Fruit fly (Drosophila melanogaster): ENCODE measurements around the gene Tbc1d15-17.

DNA sequence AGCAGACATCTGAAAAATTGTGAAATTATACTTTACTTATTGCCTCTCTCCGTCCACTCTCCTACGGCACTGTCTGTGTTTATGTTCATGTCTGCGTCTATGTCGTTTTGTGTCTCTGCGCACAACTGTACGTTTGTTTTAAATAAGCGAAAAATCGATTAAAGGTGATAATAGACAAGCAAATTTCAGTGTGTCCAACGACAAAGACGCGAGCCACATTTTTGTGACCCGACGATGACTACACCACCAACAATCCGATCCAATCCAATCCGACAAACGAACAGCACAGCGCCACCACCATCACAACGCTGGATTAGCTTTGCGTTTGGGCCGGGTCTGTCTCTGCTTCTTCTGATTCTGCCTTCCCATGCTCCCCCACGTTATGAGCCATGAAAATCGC lies 37.6 kb downstream of the Tbc1d15-17 start:
- no peak for TF ChIP-seq CG16779 (tag; optimal IDR thresholded peaks at IDR 0.05)
- TF ChIP-seq acj6 (GFP tag; optimal IDR thresholded peaks at IDR 0.05) = no peak
- TF ChIP-seq Lpt (GFP tag; optimal IDR thresholded peaks at IDR 0.05) = no peak
